Fruit fly (Drosophila melanogaster) whole organism, embryonic: Measurements from ENCODE around the gene CG15539.

Experiments used
- Atf-2 ChIP-seq: fragments of 200-800 bp; sonication (Bioruptor generic); optimal IDR thresholded peaks from 2 replicates; lab custom pipeline; 2016; ENCODE audit warnings: missing biosample characterization, missing genetic modification characterization
- CG1024 ChIP-seq: fragments of 200-800 bp; sonication (Bioruptor generic); IDR thresholded peaks from 2 replicates; pipeline ENCODE4 v1.3.6; 2022; ENCODE audit warnings: missing biosample characterization, missing genetic modification characterization
- CG10274 ChIP-seq: fragments of 200-800 bp; sonication (Bioruptor generic); optimal IDR thresholded peaks from 3 replicates; lab custom pipeline; 2017; ENCODE audit warnings: missing biosample characterization, mild to moderate bottlenecking, missing genetic modification characterization
- CG10654 ChIP-seq: fragments of 200-800 bp; sonication (Bioruptor generic); optimal IDR thresholded peaks from 2 replicates; lab custom pipeline; 2016; ENCODE audit warnings: missing biosample characterization, missing genetic modification characterization
- CG12104 ChIP-seq: fragments of 200-800 bp; sonication (Bioruptor generic); optimal IDR thresholded peaks from 3 replicates; lab custom pipeline; 2016; ENCODE audit warnings: missing biosample characterization, missing genetic modification characterization
- CG14710 ChIP-seq: fragments of 200-800 bp; sonication (Bioruptor generic); optimal IDR thresholded peaks from 3 replicates; lab custom pipeline; 2019; ENCODE audit warnings: missing biosample characterization, mild to moderate bottlenecking, missing genetic modification characterization, moderate library complexity
- CG14860 ChIP-seq: fragments of 200-800 bp; sonication (Bioruptor generic); IDR thresholded peaks from 3 replicates; pipeline ENCODE4 v1.3.6; 2022; ENCODE audit warnings: missing biosample characterization, missing genetic modification characterization; ENCODE audit not compliant: partially characterized antibody
- CG14965 ChIP-seq: fragments of 200-800 bp; sonication (Bioruptor generic); optimal IDR thresholded peaks from 2 replicates; lab custom pipeline; 2016; ENCODE audit warnings: missing biosample characterization, missing genetic modification characterization, borderline replicate concordance
- CG1603 ChIP-seq: fragments of 200-800 bp; sonication (Bioruptor generic); optimal IDR thresholded peaks from 2 replicates; lab custom pipeline; 2019; ENCODE audit warnings: missing biosample characterization, mild to moderate bottlenecking, missing genetic modification characterization, moderate library complexity
- CG17359 ChIP-seq: fragments of 200-800 bp; sonication (Bioruptor generic); optimal IDR thresholded peaks from 3 replicates; lab custom pipeline; 2018; ENCODE audit warnings: missing biosample characterization, mild to moderate bottlenecking, missing genetic modification characterization, moderate library complexity
- CG17612 ChIP-seq: fragments of 200-800 bp; sonication (Bioruptor generic); IDR thresholded peaks from 2 replicates; pipeline ENCODE4 v1.3.6; 2022; ENCODE audit warnings: missing biosample characterization, missing genetic modification characterization
- CG18011 ChIP-seq: fragments of 200-800 bp; sonication (Bioruptor generic); optimal IDR thresholded peaks from 2 replicates; lab custom pipeline; 2017; ENCODE audit warnings: missing biosample characterization, missing genetic modification characterization, mild to moderate bottlenecking, moderate library complexity, missing genotype
- CG2202 ChIP-seq: fragments of 200-800 bp; sonication (Bioruptor generic); optimal IDR thresholded peaks from 2 replicates; lab custom pipeline; 2018; ENCODE audit warnings: missing biosample characterization, mild to moderate bottlenecking, missing genetic modification characterization
- CG3163 ChIP-seq: fragments of 200-800 bp; sonication (Bioruptor generic); optimal IDR thresholded peaks from 3 replicates; lab custom pipeline; 2016; ENCODE audit warnings: missing biosample characterization, missing genetic modification characterization
- CG42726 ChIP-seq: fragments of 200-800 bp; sonication (Bioruptor generic); IDR thresholded peaks from 2 replicates; pipeline ENCODE4 v1.3.6; 2022; ENCODE audit warnings: missing biosample characterization, missing genetic modification characterization; ENCODE audit not compliant: partially characterized antibody
- CG4404 ChIP-seq: fragments of 200-800 bp; sonication (Bioruptor generic); IDR thresholded peaks from 2 replicates; pipeline ENCODE4 v1.3.6; 2022; ENCODE audit warnings: missing biosample characterization, missing genetic modification characterization
- CG4424 ChIP-seq: fragments of 200-800 bp; sonication (Bioruptor generic); optimal IDR thresholded peaks from 3 replicates; lab custom pipeline; 2016; ENCODE audit warnings: missing biosample characterization, missing genetic modification characterization
- CG4730 ChIP-seq: fragments of 200-800 bp; sonication (Bioruptor generic); IDR thresholded peaks from 2 replicates; pipeline ENCODE4 v1.3.6; 2022; ENCODE audit warnings: missing biosample characterization, missing genetic modification characterization
- CG6854 ChIP-seq: fragments of 200-800 bp; sonication (Bioruptor generic); optimal IDR thresholded peaks from 3 replicates; lab custom pipeline; 2017; ENCODE audit warnings: missing biosample characterization, mild to moderate bottlenecking, missing genetic modification characterization
- CG7372 ChIP-seq: fragments of 200-800 bp; sonication (Bioruptor generic); IDR thresholded peaks from 2 replicates; pipeline ENCODE4 v1.3.6; 2022; ENCODE audit warnings: missing biosample characterization, missing genetic modification characterization
- CG8281 ChIP-seq: fragments of 200-800 bp; sonication (Bioruptor generic); optimal IDR thresholded peaks from 2 replicates; lab custom pipeline; 2018; ENCODE audit warnings: missing biosample characterization, mild to moderate bottlenecking, missing genetic modification characterization, moderate library complexity
- CG9215 ChIP-seq: fragments of 200-800 bp; sonication (Bioruptor generic); IDR thresholded peaks from 2 replicates; pipeline ENCODE4 v1.3.6; 2022; ENCODE audit warnings: missing biosample characterization, missing genetic modification characterization
- CkIIα-i1 ChIP-seq: fragments of 200-800 bp; sonication (Bioruptor generic); IDR thresholded peaks from 2 replicates; pipeline ENCODE4 v1.3.6; 2022; ENCODE audit warnings: missing biosample characterization, missing genetic modification characterization
- Dp ChIP-seq: fragments of 200-800 bp; sonication (Bioruptor generic); optimal IDR thresholded peaks from 2 replicates; lab custom pipeline; 2018; ENCODE audit warnings: missing biosample characterization, mild to moderate bottlenecking, missing genetic modification characterization, moderate library complexity
- HLH3B ChIP-seq: fragments of 200-800 bp; sonication (Bioruptor generic); IDR thresholded peaks from 2 replicates; pipeline ENCODE4 v1.3.6; 2022; ENCODE audit warnings: missing biosample characterization, missing genetic modification characterization
- Hand ChIP-seq: fragments of 200-800 bp; sonication (Bioruptor generic); optimal IDR thresholded peaks from 2 replicates; lab custom pipeline; 2017; ENCODE audit warnings: mild to moderate bottlenecking, missing biosample characterization, missing genetic modification reagents, missing genetic modification characterization
- Lim3 ChIP-seq: fragments of 200-800 bp; sonication (Bioruptor generic); IDR thresholded peaks from 2 replicates; pipeline ENCODE4 v1.3.6; 2022; ENCODE audit warnings: missing biosample characterization, missing genetic modification characterization
- Mes4 ChIP-seq: fragments of 200-800 bp; sonication (Bioruptor generic); optimal IDR thresholded peaks from 2 replicates; lab custom pipeline; 2016; ENCODE audit warnings: missing biosample characterization, missing genetic modification characterization
- Neu2 ChIP-seq: fragments of 200-800 bp; sonication (Bioruptor generic); optimal IDR thresholded peaks from 3 replicates; lab custom pipeline; 2016; ENCODE audit warnings: missing biosample characterization, missing genetic modification characterization, borderline replicate concordance
- Ptx1 ChIP-seq: fragments of 200-800 bp; sonication (Bioruptor generic); IDR thresholded peaks from 2 replicates; pipeline ENCODE4 v1.3.6; 2022; ENCODE audit warnings: missing biosample characterization, missing genetic modification characterization
- Side ChIP-seq: fragments of 200-800 bp; sonication (Bioruptor generic); optimal IDR thresholded peaks from 2 replicates; lab custom pipeline; 2016; ENCODE audit warnings: missing biosample characterization, missing genetic modification characterization
- Sin3A ChIP-seq: fragments of >200 bp; optimal IDR thresholded peaks from 2 replicates; lab custom pipeline; 2018
- Sry-δ ChIP-seq: fragments of 200-800 bp; sonication (Bioruptor generic); optimal IDR thresholded peaks from 2 replicates; lab custom pipeline; 2016; ENCODE audit warnings: missing biosample characterization, missing genetic modification characterization
- Trl ChIP-seq, 3 experiments: fragments of >200 bp in 2 of 3; fragments of 200-800 bp in 1 of 3; sonication (Bioruptor generic) in 1 of 3; optimal IDR thresholded peaks; 2 replicates in 1 of 3; 3 replicates in 2 of 3; lab custom pipeline; 2016 to 2017; ENCODE audit warnings: missing biosample characterization in 1 of 3, missing genetic modification characterization in 1 of 3
- Xrp1 ChIP-seq: fragments of 200-800 bp; sonication (Bioruptor generic); IDR thresholded peaks from 2 replicates; pipeline ENCODE4 v1.3.6; 2022; ENCODE audit warnings: missing biosample characterization, missing genetic modification characterization
- ac ChIP-seq: fragments of 200-800 bp; sonication (Bioruptor generic); optimal IDR thresholded peaks from 3 replicates; lab custom pipeline; 2017; ENCODE audit warnings: missing biosample characterization, mild to moderate bottlenecking, missing genetic modification characterization
- ara ChIP-seq: fragments of 200-800 bp; sonication (Bioruptor generic); IDR thresholded peaks from 2 replicates; pipeline ENCODE4 v1.3.6; 2022; ENCODE audit warnings: missing biosample characterization, missing genetic modification characterization
- disco-r ChIP-seq: fragments of 200-800 bp; sonication (Bioruptor generic); optimal IDR thresholded peaks from 2 replicates; lab custom pipeline; 2016; ENCODE audit warnings: missing biosample characterization, missing genetic modification characterization
- exex ChIP-seq: fragments of 200-800 bp; sonication (Bioruptor generic); optimal IDR thresholded peaks from 4 replicates; lab custom pipeline; 2018; ENCODE audit warnings: missing biosample characterization, mild to moderate bottlenecking, missing genetic modification characterization, moderate library complexity
- fd64A ChIP-seq: fragments of 200-800 bp; sonication (Bioruptor generic); optimal IDR thresholded peaks from 3 replicates; lab custom pipeline; 2018; ENCODE audit warnings: missing biosample characterization, mild to moderate bottlenecking, missing genetic modification characterization
- grn ChIP-seq: fragments of 200-800 bp; sonication (Bioruptor generic); optimal IDR thresholded peaks from 3 replicates; lab custom pipeline; 2017; ENCODE audit warnings: missing biosample characterization, missing genetic modification characterization
- h ChIP-seq: fragments of >200 bp; optimal IDR thresholded peaks from 2 replicates; lab custom pipeline; 2017
- luna ChIP-seq: fragments of 200-800 bp; sonication (Bioruptor generic); optimal IDR thresholded peaks from 2 replicates; lab custom pipeline; 2016; ENCODE audit warnings: missing biosample characterization, missing genetic modification characterization
- pan ChIP-seq, 4 experiments: fragments of >200 bp in 3 of 4; fragments of 200-800 bp in 1 of 4; sonication (Bioruptor generic) in 1 of 4; optimal IDR thresholded peaks in 3 of 4; IDR thresholded peaks in 1 of 4; 2 replicates each; pipeline versions ENCODE4 v1.3.6 to Lab custom; 2017 to 2022; ENCODE audit warnings: missing biosample characterization in 2 of 4, missing genetic modification characterization in 2 of 4, mixed read lengths in 1 of 4
- pita ChIP-seq: fragments of 200-800 bp; sonication (Bioruptor generic); optimal IDR thresholded peaks from 2 replicates; lab custom pipeline; 2017; ENCODE audit warnings: missing biosample characterization, mild to moderate bottlenecking, missing genetic modification characterization
- prd ChIP-seq, 3 experiments: fragments of >200 bp in 2 of 3; fragments of 200-800 bp in 1 of 3; sonication (Bioruptor generic) in 1 of 3; optimal IDR thresholded peaks in 2 of 3; IDR thresholded peaks in 1 of 3; 2 replicates in 2 of 3; 3 replicates in 1 of 3; pipeline versions ENCODE4 v1.3.6 to Lab custom; 2017 to 2022; ENCODE audit warnings: missing biosample characterization in 1 of 3, missing genetic modification characterization in 1 of 3
- wek ChIP-seq: fragments of 200-800 bp; sonication (Bioruptor generic); optimal IDR thresholded peaks from 3 replicates; lab custom pipeline; 2018; ENCODE audit warnings: missing biosample characterization, mild to moderate bottlenecking, missing genetic modification characterization, moderate library complexity
- zen2 ChIP-seq: fragments of 200-800 bp; sonication (Bioruptor generic); IDR thresholded peaks from 3 replicates; pipeline ENCODE4 v1.3.6; 2022; ENCODE audit warnings: missing biosample characterization, missing genetic modification characterization; ENCODE audit not compliant: partially characterized antibody
- zfh2 ChIP-seq: fragments of 200-800 bp; sonication (Bioruptor generic); optimal IDR thresholded peaks from 2 replicates; lab custom pipeline; 2016; ENCODE audit warnings: missing biosample characterization, missing genetic modification characterization

The CG15539 gene

dm6 chr3R:30531989-30532653 lies 26.3 kb downstream of the CG15539 start, which contains the start of gene tmod (continued):
- TF ChIP-seq disco-r (GFP tag; lab: Kevin White, UChicago) (no peak), CG14965 (no peak), CG1603 (tag; lab: Kevin White, UChicago) (peak; percentile 45), CG14710 (tag; lab: Kevin White, UChicago) (peak; percentile 60), CG17359 (tag; lab: Kevin White, UChicago) (peak; percentile 66), CG4730 (no peak), Sry-δ (GFP tag; lab: Kevin White, UChicago) (peak; percentile 1), h (lab: Kevin White, UChicago) (no peak), Mes4 (GFP tag; lab: Kevin White, UChicago) (no peak), zen2 (GFP tag; lab: Robert Waterston, UW) (peak; percentile 32; the same call in 1 of the 3 replicates), pita (GFP tag; lab: Kevin White, UChicago) (no peak), CG3163 (GFP tag; lab: Kevin White, UChicago) (no peak), CG8281 (tag; lab: Kevin White, UChicago) (peak; percentile 23), CG10274 (GFP tag; lab: Kevin White, UChicago) (peak; percentile 8), zfh2 (GFP tag; lab: Kevin White, UChicago) (no peak), CG6854 (GFP tag; lab: Kevin White, UChicago) (peak; percentile 12), CkIIα-i1 (GFP tag; lab: Robert Waterston, UW) (no peak), CG4424 (GFP tag; lab: Kevin White, UChicago) (peak; percentile 36), CG2202 (no peak), CG9215 (GFP tag; lab: Robert Waterston, UW) (0 out of 2 replicates have a peak, but pooled peaks have one; percentile 28), CG4404 (GFP tag; lab: Robert Waterston, UW) (no peak), luna (GFP tag; lab: Kevin White, UChicago) (no peak), Xrp1 (GFP tag; lab: Robert Waterston, UW) (peak; percentile 29; the same call in 1 of the 2 replicates), exex (tag; lab: Kevin White, UChicago) (no peak), HLH3B (GFP tag; lab: Robert Waterston, UW) (peak; percentile 10; the same call in 1 of the 2 replicates), grn (GFP tag; lab: Kevin White, UChicago) (no peak), ara (GFP tag; lab: Robert Waterston, UW) (no peak), CG7372 (GFP tag; lab: Robert Waterston, UW) (no peak), CG10654 (GFP tag; lab: Kevin White, UChicago) (peak; percentile 25), Dp (GFP tag; lab: Kevin White, UChicago) (no peak), CG42726 (GFP tag; lab: Robert Waterston, UW) (no peak), CG12104 (GFP tag; lab: Kevin White, UChicago) (no peak), Trl (optimal IDR thresholded peaks at IDR 0.05; lab: Kevin White, UChicago) (peak; percentile 79 to 84), Trl (GFP tag; optimal IDR thresholded peaks at IDR 0.05; lab: Kevin White, UChicago) (no peak), Hand (no peak), CG1024 (GFP tag; lab: Robert Waterston, UW) (0 out of 2 replicates have a peak, but pooled peaks have one; percentile 11), Atf-2 (peak; percentile 27), wek (peak; percentile 55), CG18011 (no peak), Side (GFP tag; lab: Kevin White, UChicago) (peak; percentile 3), ac (GFP tag; lab: Kevin White, UChicago) (no peak), fd64A (GFP tag; lab: Kevin White, UChicago) (peak; percentile 6), Sin3A (lab: Kevin White, UChicago) (no peak), Lim3 (GFP tag; lab: Robert Waterston, UW) (no peak), prd (optimal IDR thresholded peaks at IDR 0.05; lab: Kevin White, UChicago) (no peak), prd (GFP tag; IDR thresholded peaks at IDR 0.05; lab: Robert Waterston, UW) (peak; percentile 59; the same call in 2 of the 3 replicates), pan (optimal IDR thresholded peaks at IDR 0.05; lab: Kevin White, UChicago) (no peak), pan (GFP tag; optimal IDR thresholded peaks at IDR 0.05 in 1 of 2, IDR thresholded peaks at IDR 0.05 in 1 of 2) (no peak), CG17612 (GFP tag; lab: Robert Waterston, UW) (no peak), CG14860 (GFP tag; lab: Robert Waterston, UW) (no peak), Ptx1 (GFP tag; lab: Robert Waterston, UW) (peak; percentile 55), Neu2 (no peak)
